Worm (Caenorhabditis elegans): ENCODE data around the gene F02D10.3.

F02D10.3 gene

ce11 chrX:13511796-13512195 is 49.4 kb upstream of the F02D10.3 start (continued):
- TF ChIP-seq F10E7.11 (tag; optimal IDR thresholded peaks at IDR 0.05) (peak; percentile 35), madf-10 (tag; optimal IDR thresholded peaks at IDR 0.05) (peak; percentile 79), C17E4.6 (GFP tag; IDR thresholded peaks at IDR 0.05) (0 out of 2 replicates have a peak, but pooled peaks have one; percentile 9), attf-5 (GFP tag; optimal IDR thresholded peaks at IDR 0.05) (peak; percentile 53), ceh-100 (GFP tag; IDR thresholded peaks at IDR 0.05) (0 out of 2 replicates have a peak, but pooled peaks have one; percentile 26), mes-4 (tag; optimal IDR thresholded peaks at IDR 0.05) (no peak), sptf-2 (GFP tag; optimal IDR thresholded peaks at IDR 0.05) (no peak), fkh-3 (tag; optimal IDR thresholded peaks at IDR 0.05) (peak; percentile 74), ztf-28 (GFP tag; IDR thresholded peaks at IDR 0.05) (0 out of 2 replicates have a peak, but pooled peaks have one; percentile 48), him-1 (tag; optimal IDR thresholded peaks at IDR 0.05) (peak; percentile 92), cebp-1 (GFP tag; IDR thresholded peaks at IDR 0.05) (no peak), cebp-1 (tag; optimal IDR thresholded peaks at IDR 0.05) (no peak), cebp-2 (GFP tag; IDR thresholded peaks at IDR 0.05) (peak; percentile 93), nfya-2 (GFP tag; IDR thresholded peaks at IDR 0.05) (no peak), ceh-27 (GFP tag; optimal IDR thresholded peaks at IDR 0.05) (peak; percentile 68), ztf-18 (tag; optimal IDR thresholded peaks at IDR 0.05) (peak; percentile 67), zim-3 (tag; optimal IDR thresholded peaks at IDR 0.05) (peak; percentile 34), tlf-1 (GFP tag; optimal IDR thresholded peaks at IDR 0.05) (no peak), rcor-1 (GFP tag; IDR thresholded peaks at IDR 0.05) (peak; percentile 71), xnd-1 (tag; optimal IDR thresholded peaks at IDR 0.05) (no peak), mxl-1 (tag; optimal IDR thresholded peaks at IDR 0.05) (peak; percentile 50), F49E8.2 (tag; optimal IDR thresholded peaks at IDR 0.05; ENCODE audit: insufficient read depth) (no peak), madf-8 (GFP tag; conservative IDR thresholded peaks at IDR 0.05) (no peak), madf-3 (GFP tag; IDR thresholded peaks at IDR 0.05) (no peak), sea-2 (GFP tag; IDR thresholded peaks at IDR 0.05) (no peak), somi-1 (GFP tag; optimal IDR thresholded peaks at IDR 0.05) (peak; percentile 62), nhr-120 (GFP tag; IDR thresholded peaks at IDR 0.05) (0 out of 2 replicates have a peak, but pooled peaks have one; percentile 68), nhr-179 (tag; optimal IDR thresholded peaks at IDR 0.05) (no peak), ztf-22 (GFP tag; optimal IDR thresholded peaks at IDR 0.05) (no peak), Y56A3A.18 (GFP tag; IDR thresholded peaks at IDR 0.05) (peak; percentile 95), lag-1 (GFP tag; IDR thresholded peaks at IDR 0.05) (no peak), atf-7 (tag; optimal IDR thresholded peaks at IDR 0.05) (peak; percentile 52), Y53G8AR.9 (GFP tag; conservative IDR thresholded peaks at IDR 0.05) (peak; percentile 62), bed-2 (GFP tag; IDR thresholded peaks at IDR 0.05) (no peak), efl-1 (GFP tag; optimal IDR thresholded peaks at IDR 0.05) (no peak), repo-1 (tag; optimal IDR thresholded peaks at IDR 0.05) (peak; percentile 34), attf-6 (GFP tag; IDR thresholded peaks at IDR 0.05) (no peak), hsf-1 (GFP tag; IDR thresholded peaks at IDR 0.05) (no peak), tbx-9 (tag; optimal IDR thresholded peaks at IDR 0.05; ENCODE audit: borderline replicate concordance) (no peak), Y79H2A.3 (GFP tag; conservative IDR thresholded peaks at IDR 0.05) (no peak), tbp1 (GFP tag; optimal IDR thresholded peaks at IDR 0.05) (peak; percentile 93), F37B4.10 (GFP tag; IDR thresholded peaks at IDR 0.05) (no peak), let-607 (tag; optimal IDR thresholded peaks at IDR 0.05) (peak in 1 of 2 experiments; percentile 30), hlh-26 (GFP tag; conservative IDR thresholded peaks at IDR 0.05) (no peak), F52B5.7 (tag; optimal IDR thresholded peaks at IDR 0.05) (peak; percentile 9)
